Fruit fly (Drosophila melanogaster) S2 (cell line): ENCODE data around the gene CG43867.

ENCODE experiments used
- CG8478 ChIP-seq: fragments of >200 bp; optimal IDR thresholded peaks from 2 replicates; lab custom pipeline; 2018
- CTCF ChIP-seq, 2 experiments: fragments of >200 bp; optimal IDR thresholded peaks; 2 replicates each; lab custom pipeline; 2018

The CG43867 gene

DNA sequence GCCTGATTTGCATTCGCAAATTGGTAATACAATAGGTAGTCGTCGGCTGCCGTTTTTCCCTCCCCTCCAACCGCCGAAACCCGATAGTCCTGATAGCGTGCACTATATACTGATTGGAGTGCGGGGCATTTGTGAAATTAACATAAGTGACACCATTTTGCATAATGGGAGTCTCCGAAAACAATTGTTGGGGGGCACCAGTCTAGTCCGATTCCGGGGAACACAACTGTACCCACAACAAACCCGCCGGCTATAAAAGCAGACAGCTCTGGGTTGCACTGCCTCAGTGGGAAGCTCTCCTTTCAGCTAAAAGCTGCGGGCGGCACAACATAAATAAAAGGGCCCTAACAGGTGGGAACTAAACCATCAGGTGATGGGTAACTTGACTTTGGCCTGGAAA, 65.5 kb downstream of the CG43867 start, which contains the start of gene CG14634:
Gene CG14634 (plus strand): TSS at position 301 of the 400 bp plus-strand sequence.
- TF ChIP-seq CG8478 (lab: Kevin White, UChicago): no peak
- no peak for TF ChIP-seq CTCF (optimal IDR thresholded peaks at IDR 0.05; lab: Kevin White, UChicago)

DNA sequence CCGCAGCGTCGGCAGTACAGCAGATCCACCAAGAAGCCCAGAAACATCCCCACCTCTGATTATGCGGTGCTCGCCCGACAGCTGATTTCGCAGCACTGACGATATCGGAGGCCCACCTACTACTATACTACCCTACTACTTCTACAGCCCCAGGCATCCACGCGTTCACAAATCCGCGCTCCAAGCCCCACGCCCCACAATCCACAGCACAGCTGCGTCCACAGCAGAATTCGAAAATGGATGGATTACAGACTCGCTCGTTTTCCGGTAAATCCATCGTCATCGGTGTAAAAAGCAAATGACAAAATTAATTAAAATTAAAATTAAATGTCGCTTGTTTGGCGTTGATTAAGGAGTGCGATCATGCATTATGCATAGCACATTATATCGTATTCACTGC, 80.7 kb downstream of the CG43867 start, which contains the start of gene CG3713:
Gene CG3713 (minus strand): TSS at position 101 of the 400 bp plus-strand sequence.
- TF ChIP-seq CTCF (optimal IDR thresholded peaks at IDR 0.05; lab: Kevin White, UChicago) (no peak), CG8478 (lab: Kevin White, UChicago) (no peak)

DNA sequence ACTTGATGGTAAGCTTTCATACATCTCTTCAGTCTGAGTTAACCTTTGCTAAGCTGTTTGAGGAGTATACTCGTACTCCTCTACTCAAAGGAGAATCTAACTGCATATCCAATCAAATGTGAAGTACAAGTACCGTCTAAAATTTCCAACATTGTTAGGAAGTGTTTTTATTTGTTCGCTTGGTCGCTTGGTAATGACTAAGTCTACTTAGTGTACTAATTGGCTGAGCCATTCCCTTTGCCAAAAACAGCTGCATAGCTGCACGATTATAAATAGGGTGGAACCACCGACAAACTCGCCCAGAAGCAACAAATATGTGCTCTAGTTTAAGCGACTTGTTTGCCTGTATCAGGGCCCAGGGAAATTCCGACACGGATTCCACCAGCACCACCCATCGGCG, 83.3 kb downstream of the CG43867 start, which contains the start of gene CG14635:
Gene CG14635 (plus strand): TSS at position 301 of the 400 bp plus-strand sequence.
- TF ChIP-seq CTCF (optimal IDR thresholded peaks at IDR 0.05; lab: Kevin White, UChicago): no peak
- no peak for TF ChIP-seq CG8478 (lab: Kevin White, UChicago)

DNA sequence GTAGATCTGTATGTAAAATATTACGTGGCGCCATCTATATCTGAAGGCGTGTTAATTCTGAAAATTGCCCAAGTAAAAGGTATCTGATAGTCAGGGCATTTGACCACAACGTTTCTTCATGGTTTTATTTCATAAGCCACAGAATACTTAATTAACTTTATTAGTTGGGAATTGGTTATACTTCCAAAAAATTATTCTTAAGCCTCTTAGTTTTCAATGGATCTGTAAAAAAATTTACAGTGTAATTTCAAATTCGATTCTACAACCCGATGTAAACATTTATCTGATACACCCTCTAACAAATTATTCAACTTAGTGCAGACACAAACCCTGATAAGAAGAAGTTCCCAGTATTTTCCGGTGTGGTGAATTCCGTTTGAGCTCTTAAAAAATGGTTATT, 84.3 kb downstream of the CG43867 start:
- TF ChIP-seq CG8478 (lab: Kevin White, UChicago) (no peak), CTCF (optimal IDR thresholded peaks at IDR 0.05; lab: Kevin White, UChicago) (peak; percentile 57 to 76)

DNA sequence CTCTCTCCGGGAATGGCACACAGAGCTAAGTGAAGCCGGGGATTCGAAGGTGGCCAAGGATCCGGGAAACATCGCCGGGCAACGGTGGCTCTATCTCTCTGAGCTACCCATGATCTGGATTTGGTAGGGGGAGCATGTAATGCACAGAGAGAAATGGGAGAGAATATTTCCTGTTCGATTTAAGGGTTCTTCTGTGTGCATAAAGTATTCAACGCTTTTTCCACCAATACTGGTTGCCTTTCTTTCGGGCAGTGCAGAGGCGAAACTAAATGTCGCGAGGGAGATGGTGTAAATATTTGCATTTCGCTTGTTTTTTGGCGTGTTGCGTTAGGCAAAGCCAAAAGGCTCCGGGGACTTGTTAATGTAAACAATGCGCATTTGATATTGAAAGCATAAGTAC, 85.8 kb downstream of the CG43867 start:
- TF ChIP-seq CG8478 (lab: Kevin White, UChicago) (no peak), CTCF (optimal IDR thresholded peaks at IDR 0.05; lab: Kevin White, UChicago) (no peak)

DNA sequence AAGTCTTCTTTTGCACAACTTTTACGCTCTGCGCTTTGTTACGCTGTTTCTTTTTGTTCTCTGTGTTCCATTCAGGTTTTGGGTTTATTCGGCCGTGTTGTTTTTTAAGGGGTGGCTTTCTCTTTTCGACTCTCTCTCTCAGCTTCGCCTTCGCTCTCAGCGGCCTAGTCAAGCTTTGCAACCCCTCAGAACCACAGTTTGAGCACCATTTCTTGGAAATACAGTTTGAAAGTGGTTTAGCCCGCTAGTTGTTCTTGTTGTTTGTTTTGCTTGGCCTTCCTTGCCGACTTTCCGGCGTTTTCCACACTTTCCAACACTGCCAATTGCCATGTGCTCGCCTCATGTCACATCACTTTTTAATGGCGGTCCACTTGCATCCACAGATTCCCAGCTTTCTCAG, 86.7 kb downstream of the CG43867 start:
- TF ChIP-seq CTCF (optimal IDR thresholded peaks at IDR 0.05; lab: Kevin White, UChicago) (peak in 1 of 2 experiments; percentile 10), CG8478 (lab: Kevin White, UChicago) (no peak)

DNA sequence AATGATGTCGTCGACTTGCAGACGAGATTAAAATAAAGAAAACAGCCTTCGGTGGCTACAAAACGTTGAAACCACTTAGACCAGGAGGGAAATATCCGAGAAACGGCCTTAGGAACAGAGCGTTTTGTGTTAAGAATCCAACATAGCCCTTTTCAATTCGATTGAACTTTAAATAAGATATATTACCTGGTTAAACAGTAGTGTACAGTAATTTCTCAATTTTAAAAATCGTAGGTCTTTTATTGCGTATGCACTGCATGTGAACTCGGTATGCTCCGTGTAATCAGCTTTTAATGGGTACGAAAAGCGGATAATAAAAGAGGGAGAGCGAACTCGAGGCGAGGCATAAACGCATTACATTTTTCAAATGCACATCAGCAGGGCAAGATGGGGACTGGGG, 89.8 kb downstream of the CG43867 start:
- TF ChIP-seq CG8478 (lab: Kevin White, UChicago): no peak
- TF ChIP-seq CTCF (optimal IDR thresholded peaks at IDR 0.05; lab: Kevin White, UChicago): no peak

DNA sequence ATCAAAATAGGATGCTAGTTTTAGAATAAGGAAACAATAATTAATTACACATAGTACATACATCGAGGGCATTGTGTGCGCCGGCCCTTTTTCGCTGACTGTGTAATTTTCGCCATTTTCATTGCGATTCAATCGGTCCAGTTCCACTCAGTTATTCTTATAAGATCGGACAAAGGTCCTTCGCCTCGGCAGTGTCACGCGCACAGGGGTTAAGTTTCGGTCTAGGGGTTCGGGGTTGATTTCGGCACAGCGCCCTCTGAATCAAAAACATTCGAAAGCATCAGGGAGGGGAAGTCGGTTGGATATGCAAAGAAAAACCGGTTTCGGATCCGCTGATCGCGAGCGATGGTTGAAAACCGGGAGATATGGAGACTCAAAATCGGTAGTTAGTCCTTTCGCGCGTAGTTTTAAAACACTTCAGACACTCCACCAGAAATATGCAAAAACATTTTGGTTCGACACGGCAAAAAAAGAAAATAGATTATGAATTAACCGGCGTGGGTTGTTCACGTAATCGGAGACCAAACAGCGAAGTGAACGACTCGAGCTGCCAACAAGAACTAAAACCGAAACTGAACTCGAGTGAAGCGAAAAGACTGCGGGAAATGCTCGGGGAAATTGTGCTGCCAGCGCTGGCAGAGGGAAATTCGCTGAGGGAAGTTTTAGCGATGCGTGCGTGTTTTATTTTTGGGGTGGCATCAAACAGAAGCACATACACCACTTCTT, 91.6 kb downstream of the CG43867 start:
- no peak for TF ChIP-seq CTCF (optimal IDR thresholded peaks at IDR 0.05; lab: Kevin White, UChicago)
- TF ChIP-seq CG8478 (lab: Kevin White, UChicago): no peak

DNA sequence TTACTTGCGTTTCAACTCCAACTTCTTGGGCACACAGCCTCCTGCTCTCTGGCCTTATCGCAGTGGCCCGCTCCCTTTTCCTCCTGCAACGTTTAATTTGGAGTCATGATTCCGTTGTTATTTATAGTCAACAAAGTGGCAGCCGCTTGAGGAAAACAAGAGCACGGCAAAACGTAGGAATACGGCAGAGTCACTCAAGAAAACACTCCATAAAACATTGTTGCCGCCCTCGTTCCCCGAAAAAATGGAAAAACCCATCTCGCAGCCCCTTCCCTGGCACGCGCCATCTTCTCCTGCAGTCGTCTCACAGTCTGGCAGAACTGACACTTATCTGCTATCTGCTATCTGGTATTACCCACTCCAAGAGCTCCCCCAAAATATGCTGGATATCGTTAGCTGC, 102.8 kb downstream of the CG43867 start:
- TF ChIP-seq CG8478 (lab: Kevin White, UChicago) (no peak), CTCF (optimal IDR thresholded peaks at IDR 0.05; lab: Kevin White, UChicago) (no peak)

DNA sequence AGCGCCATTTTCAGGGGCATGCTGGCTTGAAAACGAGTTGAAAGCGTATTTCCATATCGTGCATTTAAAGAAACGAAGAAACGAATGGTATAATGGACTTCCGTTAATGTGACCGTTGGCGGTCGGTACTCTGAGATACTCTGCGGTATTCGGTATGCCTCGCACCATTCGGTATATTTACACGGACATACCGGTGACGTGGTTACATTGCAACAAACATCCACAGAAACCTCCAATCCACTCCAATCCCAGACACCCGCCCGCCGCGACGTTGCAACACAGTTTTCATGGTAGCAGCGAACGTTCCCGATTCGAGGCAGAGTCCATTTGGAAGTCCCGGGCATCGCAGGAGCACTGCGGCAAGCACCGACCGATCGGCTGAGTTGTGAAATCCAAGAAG, 121.9 kb downstream of the CG43867 start, which contains the start of gene Sec22:
Gene Sec22 (plus strand): TSS at position 170 of the 400 bp plus-strand sequence.
- TF ChIP-seq CG8478 (lab: Kevin White, UChicago): no peak
- no peak for TF ChIP-seq CTCF (optimal IDR thresholded peaks at IDR 0.05; lab: Kevin White, UChicago)

DNA sequence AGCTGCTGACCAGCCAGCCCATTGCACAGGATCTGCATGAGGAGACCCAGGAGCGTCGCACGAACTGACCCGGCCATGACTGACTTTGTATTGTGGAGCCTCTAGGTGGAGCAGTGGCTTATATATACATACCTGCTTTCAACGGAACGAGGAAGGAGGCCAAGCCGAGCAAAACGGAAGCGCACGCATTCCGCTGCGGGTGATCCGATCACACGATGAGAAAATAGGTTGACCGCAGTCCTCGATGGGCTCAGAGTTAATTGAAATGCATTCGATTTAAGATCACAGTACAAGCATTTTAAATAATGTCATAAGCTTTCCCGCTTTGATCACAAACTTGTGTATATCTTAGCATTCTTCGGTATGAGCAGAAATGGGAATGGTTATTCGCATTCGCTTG, 123.0 kb downstream of the CG43867 start, which contains the start of gene CG13358:
Gene CG13358 (minus strand): TSS at position 101 of the 400 bp plus-strand sequence.
- TF ChIP-seq CTCF (optimal IDR thresholded peaks at IDR 0.05; lab: Kevin White, UChicago): no peak
- TF ChIP-seq CG8478 (lab: Kevin White, UChicago): no peak

DNA sequence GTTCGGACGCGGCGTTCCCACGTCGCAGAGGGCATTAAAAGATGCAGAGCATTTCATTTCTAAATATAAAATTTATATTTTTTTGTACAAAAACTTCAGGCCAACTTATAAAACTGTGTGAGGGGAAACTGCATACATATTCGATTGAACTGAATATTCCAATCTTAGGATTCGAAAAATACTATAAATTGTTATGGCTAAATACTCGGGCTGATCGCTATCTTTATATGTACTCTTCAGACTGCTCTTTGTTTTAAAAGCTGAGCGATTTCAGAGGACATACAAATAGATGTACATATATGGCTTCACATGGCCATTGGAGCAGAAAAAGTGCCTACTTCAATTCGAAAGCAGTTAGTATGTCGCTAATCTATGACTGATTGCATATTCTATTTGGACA, 124.4 kb downstream of the CG43867 start, which contains the start of gene CG13359:
Gene CG13359 (minus strand): TSS at position 101 of the 400 bp plus-strand sequence.
- TF ChIP-seq CTCF (optimal IDR thresholded peaks at IDR 0.05; lab: Kevin White, UChicago): no peak
- TF ChIP-seq CG8478 (lab: Kevin White, UChicago): no peak

DNA sequence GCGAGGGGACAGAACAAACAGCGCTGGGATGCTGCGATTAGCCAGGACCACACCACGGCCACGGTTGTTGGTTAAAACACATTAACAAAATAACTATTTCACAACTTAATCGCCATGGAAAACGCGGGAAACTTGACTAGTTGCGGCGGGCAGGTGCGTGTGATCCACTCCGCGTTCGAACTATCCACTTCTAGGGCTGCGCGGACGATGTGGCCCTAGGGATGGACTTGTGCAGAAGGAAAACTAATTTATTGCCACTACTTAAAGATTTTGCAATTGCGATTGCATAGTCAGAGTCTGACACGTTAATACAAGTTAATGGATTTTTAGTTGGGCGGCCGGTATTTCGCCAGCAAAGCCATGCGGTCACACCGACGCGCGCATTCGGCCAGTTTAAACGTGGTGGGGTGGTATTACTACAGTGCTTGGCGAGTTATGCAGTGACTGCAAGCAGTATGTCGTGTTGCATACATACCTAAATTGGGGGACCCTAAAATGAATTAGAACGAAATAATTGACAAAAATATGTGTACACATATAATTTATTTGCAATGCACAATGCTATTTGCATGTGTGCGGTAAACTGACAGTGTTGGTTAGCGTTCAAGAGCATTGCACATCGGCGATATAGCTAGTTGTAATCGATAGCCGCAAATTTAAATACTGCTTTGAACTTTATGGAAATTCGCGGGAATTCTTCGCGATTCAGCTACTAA, 126.5 kb downstream of the CG43867 start, which contains the start of gene Rbf:
Gene Rbf (minus strand): TSS at position 323 of the 716 bp plus-strand sequence.
- TF ChIP-seq CTCF (optimal IDR thresholded peaks at IDR 0.05; lab: Kevin White, UChicago) (no peak), CG8478 (lab: Kevin White, UChicago) (no peak)

DNA sequence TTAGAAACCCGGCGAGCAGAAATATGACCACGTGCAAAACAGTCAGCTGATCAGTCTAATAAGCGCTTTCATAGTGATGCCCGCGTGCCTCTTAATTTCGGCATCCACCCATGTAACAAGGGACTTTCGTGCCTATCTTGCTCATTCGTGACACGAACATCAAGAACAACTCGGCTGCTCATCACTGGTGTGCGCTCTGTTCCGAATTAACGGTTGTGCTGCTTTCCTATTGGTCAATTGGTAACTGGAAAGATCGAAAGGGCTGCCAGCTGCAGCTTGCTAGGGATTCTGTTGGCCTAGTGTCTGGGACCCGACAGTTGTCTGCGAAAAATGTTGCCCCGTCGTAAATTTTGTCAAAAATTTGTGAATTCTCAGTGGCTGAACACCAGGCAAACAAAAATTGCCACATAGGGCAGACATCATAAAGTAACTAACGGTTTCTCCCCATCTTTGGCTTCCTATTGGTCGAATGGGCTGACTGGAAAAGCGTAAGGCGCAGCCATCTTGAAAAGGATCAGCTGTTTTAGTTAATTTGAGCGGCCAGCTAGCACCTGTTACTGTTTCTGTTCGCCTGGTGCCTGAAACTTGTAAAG, 131.3 kb downstream of the CG43867 start:
- no peak for TF ChIP-seq CTCF (optimal IDR thresholded peaks at IDR 0.05; lab: Kevin White, UChicago)
- no peak for TF ChIP-seq CG8478 (lab: Kevin White, UChicago)
